Worm (Caenorhabditis elegans) whole organism, mixed stage, embryonic: ENCODE results near the gene dnj-25.

Experiments used
- blmp-1 ChIP-seq: fragments of 150-350 bp; optimal IDR thresholded peaks from 2 replicates; lab custom pipeline; 2014; ENCODE audit warnings: missing biosample characterization, missing genetic modification characterization
- ces-1 ChIP-seq: fragments of 150-350 bp; optimal IDR thresholded peaks from 2 replicates; lab custom pipeline; 2014; ENCODE audit warnings: missing biosample characterization, missing genetic modification reagents, missing genetic modification characterization
- elt-3 ChIP-seq: fragments of 150-350 bp; optimal IDR thresholded peaks from 2 replicates; lab custom pipeline; 2014; ENCODE audit warnings: missing biosample characterization, missing genetic modification characterization
- lin-13 ChIP-seq: fragments of 150-350 bp; optimal IDR thresholded peaks from 2 replicates; lab custom pipeline; 2014; ENCODE audit warnings: missing biosample characterization, missing genetic modification characterization
- lsy-2 ChIP-seq: fragments of 150-350 bp; optimal IDR thresholded peaks from 2 replicates; lab custom pipeline; 2014; ENCODE audit warnings: missing biosample characterization, missing genetic modification characterization
- mls-2 ChIP-seq: sonication (generic microtip); optimal IDR thresholded peaks from 2 replicates; lab custom pipeline; 2016; ENCODE audit warnings: mild to moderate bottlenecking, missing genetic modification characterization, moderate library complexity, missing compliant biosample characterization
- nhr-12 ChIP-seq: fragments of 150-350 bp; optimal IDR thresholded peaks from 2 replicates; lab custom pipeline; 2014; ENCODE audit warnings: missing biosample characterization, missing genetic modification characterization
- nhr-237 ChIP-seq: fragments of 150-350 bp; optimal IDR thresholded peaks from 2 replicates; lab custom pipeline; 2014; ENCODE audit warnings: missing biosample characterization, missing genetic modification characterization
- pha-4 ChIP-seq: fragments of 150-350 bp; optimal IDR thresholded peaks from 2 replicates; lab custom pipeline; 2018; ENCODE audit warnings: missing biosample characterization, missing genetic modification reagents, missing genetic modification characterization
- sptf-1 ChIP-seq: sonication (generic microtip); optimal IDR thresholded peaks from 2 replicates; lab custom pipeline; 2017; ENCODE audit warnings: mild to moderate bottlenecking, missing genetic modification characterization, moderate library complexity, missing compliant biosample characterization
- tbx-8 ChIP-seq: fragments of 200-800 bp; sonication (Bioruptor generic); optimal IDR thresholded peaks from 2 replicates; lab custom pipeline; 2018; ENCODE audit warnings: mild to moderate bottlenecking, missing genetic modification characterization, moderate library complexity, missing compliant biosample characterization
- unc-39 ChIP-seq: fragments of 150-350 bp; optimal IDR thresholded peaks from 2 replicates; lab custom pipeline; 2014; ENCODE audit warnings: missing biosample characterization, missing genetic modification characterization
- unc-62 ChIP-seq: fragments of 150-350 bp; optimal IDR thresholded peaks from 2 replicates; lab custom pipeline; 2014; ENCODE audit warnings: missing biosample characterization, missing genetic modification reagents, missing genetic modification characterization
- ztf-11 ChIP-seq: fragments of 150-350 bp; optimal IDR thresholded peaks from 2 replicates; lab custom pipeline; 2014; ENCODE audit warnings: missing biosample characterization, missing genetic modification characterization

DNA sequence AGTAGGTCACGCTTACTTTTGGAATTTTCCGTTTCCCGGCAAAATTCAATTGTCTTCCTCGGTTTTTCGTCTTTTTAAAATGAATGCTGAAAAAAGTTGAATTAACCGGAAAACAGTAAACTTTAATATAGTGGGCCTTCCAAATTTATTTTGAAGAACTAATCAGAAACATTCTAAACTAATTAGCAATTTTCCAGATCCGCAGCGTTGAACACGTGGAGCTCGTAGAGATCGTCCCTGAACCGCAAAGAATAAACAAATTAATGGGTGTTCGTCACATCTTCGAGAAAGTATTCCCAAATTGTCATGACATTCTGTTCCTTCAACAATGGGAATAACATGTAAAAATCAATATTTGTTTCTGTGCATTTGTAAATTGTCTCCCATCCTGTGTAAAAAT lies 27.9 kb downstream of the dnj-25 start:
- no peak for TF ChIP-seq elt-3
- TF ChIP-seq lin-13 (tag; lab: Kevin White, UChicago): no peak
- no peak for TF ChIP-seq pha-4 (tag; lab: Kevin White, UChicago)
- TF ChIP-seq ztf-11 (tag; lab: Kevin White, UChicago): no peak
- TF ChIP-seq lsy-2 (tag; lab: Kevin White, UChicago): no peak
- TF ChIP-seq unc-39: no peak
- TF ChIP-seq nhr-237 (tag; lab: Kevin White, UChicago): no peak
- TF ChIP-seq nhr-12: no peak
- no peak for TF ChIP-seq blmp-1
- TF ChIP-seq mls-2 (tag; lab: Kevin White, UChicago): no peak
- no peak for TF ChIP-seq ces-1 (GFP tag; lab: Kevin White, UChicago)
- TF ChIP-seq sptf-1 (tag; lab: Kevin White, UChicago): no peak
- no peak for TF ChIP-seq tbx-8 (GFP tag; lab: Kevin White, UChicago)
- TF ChIP-seq unc-62 (GFP tag; lab: Kevin White, UChicago): no peak
